Worm (Caenorhabditis elegans) whole organism, L4 larva: ENCODE data around the gene C16D9.9.
A peak's percentile ranks its signal among the peaks of the same experiment; 100 is the strongest.

Experiments
- T26A8.4 ChIP-seq: fragments of 200-800 bp; sonication (Bioruptor generic); IDR thresholded peaks from 2 replicates; pipeline ENCODE4 v1.3.6; 2022; ENCODE audit warnings: missing genetic modification characterization, missing compliant biosample characterization
- Y75B8A.6 ChIP-seq: fragments of 200-800 bp; sonication (Bioruptor generic); IDR thresholded peaks from 2 replicates; pipeline ENCODE4 v1.3.6; 2022; ENCODE audit warnings: missing genetic modification reagents, missing genetic modification characterization, missing compliant biosample characterization
- ZK546.5 ChIP-seq, 2 experiments: sonication (generic microtip); optimal IDR thresholded peaks; 2 replicates each; lab custom pipeline; 2017; ENCODE audit warnings: missing biosample characterization in 2 of 2, missing genetic modification characterization in 2 of 2
- aha-1 ChIP-seq: fragments of 150-350 bp; peaks from one replicate; lab custom pipeline; 2014; ENCODE audit warnings: missing biosample characterization, missing genetic modification characterization
- ctbp-1 ChIP-seq: fragments of 200-800 bp; sonication (Bioruptor generic); IDR thresholded peaks from 2 replicates; pipeline ENCODE4 v1.3.6; 2022; ENCODE audit warnings: missing genetic modification reagents, missing genetic modification characterization, missing compliant biosample characterization
- dmd-6 ChIP-seq: fragments of 200-800 bp; sonication (Bioruptor generic); IDR thresholded peaks from 2 replicates; pipeline ENCODE4 v1.3.6; 2022; ENCODE audit warnings: missing genetic modification reagents, missing genetic modification characterization, missing compliant biosample characterization
- dve-1 ChIP-seq: sonication (generic microtip); optimal IDR thresholded peaks from 2 replicates; lab custom pipeline; 2017; ENCODE audit warnings: antibody characterized with exemption, mild to moderate bottlenecking, missing genetic modification characterization, missing compliant biosample characterization; ENCODE audit not compliant: insufficient read depth
- egl-27 ChIP-seq: sonication (generic microtip); optimal IDR thresholded peaks from 3 replicates; lab custom pipeline; 2017; ENCODE audit warnings: missing biosample characterization, missing genetic modification reagents, missing genetic modification characterization
- fos-1 ChIP-seq: fragments of 150-350 bp; optimal IDR thresholded peaks from 2 replicates; lab custom pipeline; 2014; ENCODE audit warnings: missing biosample characterization, missing genetic modification characterization
- hif-1 ChIP-seq, 2 experiments: sonication (generic microtip); optimal IDR thresholded peaks; 2 replicates each; lab custom pipeline; 2016 to 2017; ENCODE audit warnings: missing compliant biosample characterization in 2 of 2, missing genetic modification characterization in 2 of 2, missing genetic modification reagents in 2 of 2, missing genotype in 2 of 2, mild to moderate bottlenecking in 1 of 2
- lim-7 ChIP-seq: fragments of 200-800 bp; sonication (Bioruptor generic); IDR thresholded peaks from 2 replicates; pipeline ENCODE4 v1.3.6; 2022; ENCODE audit warnings: missing genetic modification characterization, missing compliant biosample characterization
- lin-15B ChIP-seq: fragments of 150-350 bp; sonication (generic microtip); optimal IDR thresholded peaks from 3 replicates; lab custom pipeline; 2014; ENCODE audit warnings: missing biosample characterization, missing genetic modification characterization
- lin-39 ChIP-seq: fragments of 150-350 bp; optimal IDR thresholded peaks from 2 replicates; lab custom pipeline; 2014; ENCODE audit warnings: missing biosample characterization, missing genetic modification reagents, missing genetic modification characterization
- lsy-2 ChIP-seq, 2 experiments: fragments of 150-350 bp in 1 of 2; sonication (generic microtip) in 1 of 2; optimal IDR thresholded peaks; 2 replicates each; lab custom pipeline; 2014 to 2017; ENCODE audit warnings: missing biosample characterization in 2 of 2, missing genetic modification characterization in 2 of 2
- nhr-11 ChIP-seq: fragments of 150-350 bp; optimal IDR thresholded peaks from 2 replicates; lab custom pipeline; 2014; ENCODE audit warnings: missing biosample characterization, missing genetic modification characterization
- nhr-111 ChIP-seq: fragments of 200-800 bp; sonication (Bioruptor generic); optimal IDR thresholded peaks from 2 replicates; lab custom pipeline; 2018; ENCODE audit warnings: mild to moderate bottlenecking, missing genetic modification characterization, missing compliant biosample characterization
- nhr-25 ChIP-seq: sonication (generic microtip); optimal IDR thresholded peaks from 2 replicates; lab custom pipeline; 2017; ENCODE audit warnings: missing genetic modification characterization, mild to moderate bottlenecking, missing compliant biosample characterization, antibody characterized with exemption, moderate library complexity, borderline replicate concordance; ENCODE audit not compliant: insufficient read depth
- nhr-28 ChIP-seq: fragments of 150-350 bp; optimal IDR thresholded peaks from 2 replicates; lab custom pipeline; 2014; ENCODE audit warnings: missing biosample characterization, missing genetic modification characterization
- nhr-42 ChIP-seq: fragments of 200-800 bp; sonication (Bioruptor generic); IDR thresholded peaks from 2 replicates; pipeline ENCODE4 v1.3.6; 2022; ENCODE audit warnings: missing genetic modification characterization, missing compliant biosample characterization
- nhr-76 ChIP-seq: fragments of 150-350 bp; optimal IDR thresholded peaks from 2 replicates; lab custom pipeline; 2014; ENCODE audit warnings: missing biosample characterization, missing genetic modification characterization
- pha-4 ChIP-seq, 2 experiments: fragments of 150-350 bp in 1 of 2; fragments of 200-800 bp in 1 of 2; sonication (Bioruptor generic) in 1 of 2; IDR thresholded peaks in 1 of 2; optimal IDR thresholded peaks in 1 of 2; 2 replicates each; pipeline versions ENCODE4 v1.3.6 to Lab custom; 2014 to 2022; ENCODE audit warnings: missing genetic modification characterization in 2 of 2, missing genetic modification reagents in 2 of 2, missing biosample characterization in 1 of 2, missing compliant biosample characterization in 1 of 2
- set-16 ChIP-seq: fragments of 200-800 bp; sonication (Bioruptor generic); IDR thresholded peaks from 2 replicates; pipeline ENCODE4 v1.3.6; 2022; ENCODE audit warnings: missing genetic modification reagents, missing genetic modification characterization, missing compliant biosample characterization
- snpc-1.2 ChIP-seq: fragments of 200-800 bp; sonication (Bioruptor generic); IDR thresholded peaks from 2 replicates; pipeline ENCODE4 v1.3.6; 2022; ENCODE audit warnings: missing genetic modification reagents, missing genetic modification characterization, missing compliant biosample characterization
- spr-3 ChIP-seq: fragments of 200-800 bp; sonication (Bioruptor generic); optimal IDR thresholded peaks from 2 replicates; lab custom pipeline; 2018; ENCODE audit warnings: mild to moderate bottlenecking, missing genetic modification characterization, missing compliant biosample characterization
- tra-1 ChIP-seq: fragments of 200-800 bp; sonication (Bioruptor generic); IDR thresholded peaks from 2 replicates; pipeline ENCODE4 v1.3.6; 2022; ENCODE audit warnings: missing genetic modification reagents, missing genetic modification characterization, missing compliant biosample characterization
- unc-130 ChIP-seq: sonication (generic microtip); optimal IDR thresholded peaks from 2 replicates; lab custom pipeline; 2016; ENCODE audit warnings: missing genetic modification reagents, missing genetic modification characterization, missing compliant biosample characterization
- unc-39 ChIP-seq: sonication (generic microtip); optimal IDR thresholded peaks from 2 replicates; lab custom pipeline; 2017; ENCODE audit warnings: missing biosample characterization, missing genetic modification characterization
- unc-62 ChIP-seq, 3 experiments: fragments of 150-350 bp in 1 of 3; sonication (generic microtip); optimal IDR thresholded peaks in 2 of 3; peaks in 1 of 3; 1 replicate in 1 of 3; 2 replicates in 2 of 3; lab custom pipeline; 2014 to 2017; ENCODE audit warnings: missing biosample characterization in 3 of 3, missing genetic modification characterization in 3 of 3, missing genetic modification reagents in 3 of 3, missing genotype in 1 of 3

Gene C16D9.9

ce11 chrV:8271995-8272394 lies 8.0 kb downstream of the C16D9.9 start, which contains the start of gene asp-5 (continued):
- TF ChIP-seq nhr-76 (tag; lab: Kevin White, UChicago) (no peak), spr-3 (no peak), set-16 (GFP tag; lab: Robert Waterston, UW) (no peak), dve-1 (tag; lab: Kevin White, UChicago) (peak; percentile 59)

ce11 chrV:8278830-8279229 lies 14.8 kb downstream of the C16D9.9 start, which contains the start of gene str-136:
str-136 (minus strand) TSS chrV:8278930.
- TF ChIP-seq lin-39 (tag; lab: Kevin White, UChicago) (no peak), nhr-25 (tag; lab: Kevin White, UChicago) (no peak), lin-15B (tag; lab: Kevin White, UChicago) (no peak), lim-7 (GFP tag; lab: Robert Waterston, UW) (no peak), unc-62 (GFP tag; optimal IDR thresholded peaks at IDR 0.05 in 1 of 2; lab: Kevin White, UChicago) (peak in 1 of 2 experiments; percentile 9), unc-62 (tag; optimal IDR thresholded peaks at IDR 0.05; lab: Kevin White, UChicago) (no peak)

- TF ChIP-seq nhr-11 (tag; lab: Kevin White, UChicago): no peak
- no peak for TF ChIP-seq pha-4 (GFP tag; IDR thresholded peaks at IDR 0.05; lab: Robert Waterston, UW)
- no peak for TF ChIP-seq pha-4 (tag; optimal IDR thresholded peaks at IDR 0.05; lab: Kevin White, UChicago)
Measured at ce11 chrV:8280770-8281169, 16.7 kb downstream of the C16D9.9 start, which contains the start of gene str-135. str-135 (minus strand) TSS chrV:8280870.

- TF ChIP-seq aha-1 (tag; lab: Kevin White, UChicago) (peak; percentile 81), tra-1 (no peak), snpc-1.2 (GFP tag; lab: Robert Waterston, UW) (no peak), nhr-28 (no peak)
Measured at ce11 chrV:8281646-8282045, 17.6 kb downstream of the C16D9.9 start.

ce11 chrV:8282933-8283332 lies 18.9 kb downstream of the C16D9.9 start:
- TF ChIP-seq dmd-6 (peak; percentile 16; the same call in 1 of the 2 replicates), ZK546.5 (tag; optimal IDR thresholded peaks at IDR 0.05; lab: Kevin White, UChicago) (no peak), aha-1 (tag; lab: Kevin White, UChicago) (peak; percentile 62)
- TF ChIP-seq, all 104 proteins: peak for 2

- TF ChIP-seq unc-62 (GFP tag; optimal IDR thresholded peaks at IDR 0.05 in 1 of 2; lab: Kevin White, UChicago): peak in 1 of 2 experiments; percentile 78
- no peak for TF ChIP-seq unc-62 (tag; optimal IDR thresholded peaks at IDR 0.05; lab: Kevin White, UChicago)
- no peak for TF ChIP-seq nhr-111 (GFP tag; lab: Kevin White, UChicago)
Measured at ce11 chrV:8284800-8285199, 20.8 kb downstream of the C16D9.9 start, which contains the start of gene slc-17.5. slc-17.5 (minus strand) TSS chrV:8284900.

- TF ChIP-seq nhr-42 (GFP tag; lab: Robert Waterston, UW): no peak
- TF ChIP-seq egl-27: no peak
- peak; percentile 26 for TF ChIP-seq nhr-28
- TF ChIP-seq ctbp-1 (GFP tag; lab: Robert Waterston, UW): no peak
- no peak for TF ChIP-seq fos-1 (tag; lab: Kevin White, UChicago)
- TF ChIP-seq unc-39 (tag; lab: Kevin White, UChicago): no peak
- TF ChIP-seq nhr-25 (tag; lab: Kevin White, UChicago): no peak
- no peak for TF ChIP-seq T26A8.4
- TF ChIP-seq dmd-6: peak; percentile 58; the same call in 1 of the 2 replicates
- no peak for TF ChIP-seq unc-130
- no peak for TF ChIP-seq hif-1 (tag; optimal IDR thresholded peaks at IDR 0.05; lab: Kevin White, UChicago)
- no peak for TF ChIP-seq Y75B8A.6 (GFP tag; lab: Robert Waterston, UW)
- no peak for TF ChIP-seq lsy-2 (tag; optimal IDR thresholded peaks at IDR 0.05; lab: Kevin White, UChicago)
Measured at ce11 chrV:8285455-8285854, 21.4 kb downstream of the C16D9.9 start.
